Worm (Caenorhabditis elegans): ENCODE measurements around the gene W06A7.4.

- TF ChIP-seq jun-1 (tag; optimal IDR thresholded peaks at IDR 0.05), result no peak
- peak; percentile 28 for TF ChIP-seq lin-39 (tag; optimal IDR thresholded peaks at IDR 0.05)
- no peak for TF ChIP-seq egl-27 (tag; optimal IDR thresholded peaks at IDR 0.05)
- TF ChIP-seq fkh-10 (GFP tag; optimal IDR thresholded peaks at IDR 0.05), result no peak
These were observed 31.4 kb downstream of the W06A7.4 start for ce11 chrV:14855626-14856025.

All from whole organism, L3 larva.